Worm (Caenorhabditis elegans): Measurements from ENCODE around the gene fli-1.

Gene fli-1

ce11 chrIII:8630833-8631232 lies 52.7 kb downstream of the fli-1 start, which contains the start of gene dnj-10:
TSS of gene dnj-10 (plus strand) at chrIII:8631165.
- TF ChIP-seq ztf-23 (GFP tag; IDR thresholded peaks at IDR 0.05) (no peak), med-1 (GFP tag; optimal IDR thresholded peaks at IDR 0.05; ENCODE audit: insufficient read depth) (no peak), T22C8.4 (GFP tag; IDR thresholded peaks at IDR 0.05) (no peak), flt-1 (GFP tag; IDR thresholded peaks at IDR 0.05) (0 out of 2 replicates have a peak, but pooled peaks have one; percentile 48)

- TF ChIP-seq klf-2 (GFP tag; conservative IDR thresholded peaks at IDR 0.05) (no peak), med-1 (GFP tag; optimal IDR thresholded peaks at IDR 0.05; ENCODE audit: insufficient read depth) (no peak), ref-1 (GFP tag; conservative IDR thresholded peaks at IDR 0.05) (no peak), ztf-23 (GFP tag; IDR thresholded peaks at IDR 0.05) (no peak), tab-1 (GFP tag; IDR thresholded peaks at IDR 0.05) (no peak)
Observed at ce11 chrIII:8628405-8628982, 55.0 kb downstream of the fli-1 start, which contains the start of the genes polk-1 and gpr-1. TSS of gene polk-1 (minus strand) at chrIII:8628590. TSS of gene gpr-1 (plus strand) at chrIII:8628932.
